Fruit fly (Drosophila melanogaster): Measurements from ENCODE around the gene m.

m gene

dm6 chrX:11792415-11793328 lies 38.6 kb downstream of the m start, which contains the start of gene CkIIbeta (continued):
- TF ChIP-seq nmo (GFP tag; optimal IDR thresholded peaks at IDR 0.05) (peak; percentile 77), bowl (GFP tag; IDR thresholded peaks at IDR 0.05) (no peak), aop (GFP tag; IDR thresholded peaks at IDR 0.05) (no peak), CG3995 (GFP tag; optimal IDR thresholded peaks at IDR 0.05) (peak; percentile 64), CG13123 (GFP tag; optimal IDR thresholded peaks at IDR 0.05) (no peak), sim (GFP tag; IDR thresholded peaks at IDR 0.05) (no peak), Dll (GFP tag; IDR thresholded peaks at IDR 0.05; ENCODE audit: partially characterized antibody) (peak; percentile 93), HLH3B (GFP tag; IDR thresholded peaks at IDR 0.05) (0 out of 2 replicates have a peak, but pooled peaks have one; percentile 30), Dip2 (GFP tag; IDR thresholded peaks at IDR 0.05) (no peak), Elba2 (GFP tag; optimal IDR thresholded peaks at IDR 0.05) (no peak), oc (tag; optimal IDR thresholded peaks at IDR 0.05) (no peak), CG9215 (GFP tag; IDR thresholded peaks at IDR 0.05) (no peak), CG11093 (GFP tag; IDR thresholded peaks at IDR 0.05) (no peak), Max (GFP tag; optimal IDR thresholded peaks at IDR 0.05) (no peak), Six4 (GFP tag; optimal IDR thresholded peaks at IDR 0.05) (no peak), CG12071 (GFP tag; optimal IDR thresholded peaks at IDR 0.05) (no peak), CG7963 (GFP tag; IDR thresholded peaks at IDR 0.05; ENCODE audit: partially characterized antibody) (peak; percentile 94), maf-S (GFP tag; optimal IDR thresholded peaks at IDR 0.05) (peak; percentile 20), cato (GFP tag; optimal IDR thresholded peaks at IDR 0.05; ENCODE audit: borderline replicate concordance) (no peak), Mrtf (GFP tag; IDR thresholded peaks at IDR 0.05) (no peak), CG4360 (GFP tag; IDR thresholded peaks at IDR 0.05) (no peak), Nf-YA (GFP tag; IDR thresholded peaks at IDR 0.05) (no peak), Doc3 (GFP tag; IDR thresholded peaks at IDR 0.05; ENCODE audit: partially characterized antibody) (peak; percentile 89), zfh1 (GFP tag; IDR thresholded peaks at IDR 0.05) (peak; percentile 59), CG15073 (GFP tag; optimal IDR thresholded peaks at IDR 0.05) (no peak), GATAe (GFP tag; conservative IDR thresholded peaks at IDR 0.05) (no peak), kay (GFP tag; optimal IDR thresholded peaks at IDR 0.05) (no peak), HmgZ (tag; optimal IDR thresholded peaks at IDR 0.05) (peak; percentile 17), ro (GFP tag; IDR thresholded peaks at IDR 0.05) (no peak), sc (optimal IDR thresholded peaks at IDR 0.05) (no peak), sc (GFP tag; optimal IDR thresholded peaks at IDR 0.05) (no peak), tx (GFP tag; optimal IDR thresholded peaks at IDR 0.05) (peak; percentile 31), Hey (tag; optimal IDR thresholded peaks at IDR 0.05) (no peak), zfh2 (GFP tag; optimal IDR thresholded peaks at IDR 0.05) (peak; percentile 67), CG3281 (GFP tag; optimal IDR thresholded peaks at IDR 0.05) (peak; percentile 16), eyg (GFP tag; optimal IDR thresholded peaks at IDR 0.05) (no peak), repo (GFP tag; optimal IDR thresholded peaks at IDR 0.05) (peak; percentile 38), CG1603 (tag; optimal IDR thresholded peaks at IDR 0.05) (peak; percentile 81), Ets97D (GFP tag; optimal IDR thresholded peaks at IDR 0.05) (peak; percentile 85), CG34376 (GFP tag; optimal IDR thresholded peaks at IDR 0.05) (peak; percentile 18), Hmr (GFP tag; optimal IDR thresholded peaks at IDR 0.05) (peak; percentile 58), crp (GFP tag; optimal IDR thresholded peaks at IDR 0.05) (peak in 1 of 2 experiments; percentile 17), Med (GFP tag) (peak; percentile 92), Scr (GFP tag; IDR thresholded peaks at IDR 0.05; ENCODE audit: partially characterized antibody) (peak; percentile 95), nau (GFP tag; optimal IDR thresholded peaks at IDR 0.05) (no peak), CG7745 (tag; optimal IDR thresholded peaks at IDR 0.05) (no peak), ewg (GFP tag; optimal IDR thresholded peaks at IDR 0.05) (peak; percentile 90), CG13424 (tag; optimal IDR thresholded peaks at IDR 0.05) (no peak), CG11695 (GFP tag; IDR thresholded peaks at IDR 0.05) (no peak), yki (optimal IDR thresholded peaks at IDR 0.05) (no peak)
